Fruit fly (Drosophila melanogaster) whole organism, prepupa: ENCODE results near the gene Or92a.

Experiments
- CG10631 ChIP-seq: fragments of 200-800 bp; sonication (Bioruptor generic); optimal IDR thresholded peaks from 2 replicates; lab custom pipeline; 2016; ENCODE audit warnings: missing biosample characterization, missing genetic modification characterization
- CG10669 ChIP-seq: fragments of 200-800 bp; sonication (Bioruptor generic); optimal IDR thresholded peaks from 3 replicates; lab custom pipeline; 2018; ENCODE audit warnings: missing biosample characterization, mild to moderate bottlenecking, missing genetic modification characterization, moderate library complexity
- CG11294 ChIP-seq: fragments of 200-800 bp; sonication (Bioruptor generic); IDR thresholded peaks from 2 replicates; pipeline ENCODE4 v1.3.6; 2022; ENCODE audit warnings: missing biosample characterization, missing genetic modification characterization
- CG11762 ChIP-seq: fragments of 200-800 bp; sonication (Bioruptor generic); optimal IDR thresholded peaks from 3 replicates; lab custom pipeline; 2016; ENCODE audit warnings: missing biosample characterization, missing genetic modification characterization; ENCODE audit not compliant: insufficient read depth
- CG15336 ChIP-seq: fragments of 200-800 bp; sonication (Bioruptor generic); IDR thresholded peaks from 2 replicates; pipeline ENCODE4 v1.3.6; 2022; ENCODE audit warnings: missing biosample characterization, missing genetic modification characterization
- CG1621 ChIP-seq: fragments of 200-800 bp; sonication (Bioruptor generic); optimal IDR thresholded peaks from 3 replicates; lab custom pipeline; 2018; ENCODE audit warnings: missing biosample characterization, mild to moderate bottlenecking, missing genetic modification characterization
- CG16779 ChIP-seq: fragments of 200-800 bp; sonication (Bioruptor generic); optimal IDR thresholded peaks from 3 replicates; lab custom pipeline; 2017; ENCODE audit warnings: missing biosample characterization, mild to moderate bottlenecking, missing genetic modification characterization
- CG3032 ChIP-seq: fragments of 200-800 bp; optimal IDR thresholded peaks from 2 replicates; lab custom pipeline; 2019; ENCODE audit warnings: missing biosample characterization, mild to moderate bottlenecking, missing genetic modification characterization, moderate library complexity
- CG31627 ChIP-seq: fragments of 200-800 bp; sonication (Bioruptor generic); optimal IDR thresholded peaks from 3 replicates; lab custom pipeline; 2016; ENCODE audit warnings: missing biosample characterization, missing genetic modification characterization
- CG6163 ChIP-seq: fragments of 200-800 bp; sonication (Bioruptor generic); IDR thresholded peaks from 3 replicates; pipeline ENCODE4 v1.3.6; 2022; ENCODE audit warnings: missing biosample characterization, missing genetic modification characterization
- CG6808 ChIP-seq: fragments of 200-800 bp; sonication (Bioruptor generic); optimal IDR thresholded peaks from 3 replicates; lab custom pipeline; 2017; ENCODE audit warnings: missing biosample characterization, missing genetic modification characterization, mild to moderate bottlenecking, moderate library complexity, missing genetic modification reagents
- CG6854 ChIP-seq: fragments of 200-800 bp; sonication (Bioruptor generic); optimal IDR thresholded peaks from 2 replicates; lab custom pipeline; 2017; ENCODE audit warnings: missing biosample characterization, mild to moderate bottlenecking, missing genetic modification characterization
- CG7368 ChIP-seq: fragments of 200-800 bp; sonication (Bioruptor generic); optimal IDR thresholded peaks from 3 replicates; lab custom pipeline; 2016; ENCODE audit warnings: missing biosample characterization, missing genetic modification characterization
- CG8119 ChIP-seq: fragments of 200-800 bp; sonication (Bioruptor generic); IDR thresholded peaks from 3 replicates; pipeline ENCODE4 v1.3.6; 2022; ENCODE audit warnings: missing biosample characterization, missing genetic modification characterization
- CG8319 ChIP-seq: fragments of 200-800 bp; sonication (Bioruptor generic); optimal IDR thresholded peaks from 3 replicates; lab custom pipeline; 2016; ENCODE audit warnings: missing biosample characterization, missing genetic modification characterization
- CG8632 ChIP-seq: fragments of 200-800 bp; sonication (Bioruptor generic); optimal IDR thresholded peaks from 3 replicates; lab custom pipeline; 2016; ENCODE audit warnings: missing biosample characterization, missing genetic modification characterization
- CG9139 ChIP-seq: fragments of 200-800 bp; sonication (Bioruptor generic); optimal IDR thresholded peaks from 3 replicates; lab custom pipeline; 2017; ENCODE audit warnings: missing biosample characterization, mild to moderate bottlenecking, missing genetic modification characterization
- Eip78C ChIP-seq: fragments of 200-800 bp; sonication (Bioruptor generic); peaks from one replicate; lab custom pipeline; 2016; ENCODE audit warnings: missing biosample characterization, missing genetic modification characterization
- Eip93F ChIP-seq: fragments of 200-800 bp; sonication (Bioruptor generic); optimal IDR thresholded peaks from 2 replicates; lab custom pipeline; 2016; ENCODE audit warnings: missing biosample characterization, mild to moderate bottlenecking, missing genetic modification characterization
- Ets21C ChIP-seq: fragments of 200-800 bp; sonication (Bioruptor generic); optimal IDR thresholded peaks from 3 replicates; lab custom pipeline; 2016; ENCODE audit warnings: missing biosample characterization, missing genetic modification characterization
- Hr38 ChIP-seq: sonication (Bioruptor generic); optimal IDR thresholded peaks from 2 replicates; lab custom pipeline; 2016; ENCODE audit warnings: missing biosample characterization, missing genetic modification characterization
- Hr39 ChIP-seq: fragments of 200-800 bp; sonication (Bioruptor generic); optimal IDR thresholded peaks from 2 replicates; lab custom pipeline; 2016; ENCODE audit warnings: missing biosample characterization, missing genetic modification characterization
- Hr4 ChIP-seq: fragments of 200-800 bp; sonication (Bioruptor generic); optimal IDR thresholded peaks from 3 replicates; lab custom pipeline; 2016; ENCODE audit warnings: missing biosample characterization, missing genetic modification characterization
- Lpt ChIP-seq: fragments of 200-800 bp; sonication (Bioruptor generic); optimal IDR thresholded peaks from 3 replicates; lab custom pipeline; 2016; ENCODE audit warnings: missing biosample characterization, missing genetic modification characterization
- Sox102F ChIP-seq: fragments of 200-800 bp; sonication (Bioruptor generic); optimal IDR thresholded peaks from 2 replicates; lab custom pipeline; 2016; ENCODE audit warnings: missing biosample characterization, mild to moderate bottlenecking, missing genetic modification characterization
- Sox14 ChIP-seq: fragments of 200-800 bp; sonication (Bioruptor generic); optimal IDR thresholded peaks from 3 replicates; lab custom pipeline; 2016; ENCODE audit warnings: missing biosample characterization, missing genetic modification characterization
- Sox15 ChIP-seq: fragments of 200-800 bp; sonication (Bioruptor generic); optimal IDR thresholded peaks from 3 replicates; lab custom pipeline; 2016; ENCODE audit warnings: missing biosample characterization, missing genetic modification characterization
- acj6 ChIP-seq: fragments of 200-800 bp; sonication (Bioruptor generic); optimal IDR thresholded peaks from 3 replicates; lab custom pipeline; 2016; ENCODE audit warnings: missing biosample characterization, missing genetic modification characterization
- dac ChIP-seq: fragments of 200-800 bp; sonication (Bioruptor generic); optimal IDR thresholded peaks from 2 replicates; lab custom pipeline; 2017; ENCODE audit warnings: missing biosample characterization, mild to moderate bottlenecking, missing genetic modification characterization
- dsx ChIP-seq: fragments of 200-800 bp; optimal IDR thresholded peaks from 3 replicates; lab custom pipeline; 2019; ENCODE audit warnings: missing biosample characterization, mild to moderate bottlenecking, missing genetic modification characterization, moderate library complexity; ENCODE audit not compliant: poor library complexity, severe bottlenecking
- eg ChIP-seq: fragments of 200-800 bp; sonication (Bioruptor generic); IDR thresholded peaks from 3 replicates; pipeline ENCODE4 v1.3.6; 2022; ENCODE audit warnings: missing biosample characterization, missing genetic modification characterization
- esn ChIP-seq: fragments of 200-800 bp; sonication (Bioruptor generic); optimal IDR thresholded peaks from 2 replicates; lab custom pipeline; 2016; ENCODE audit warnings: missing biosample characterization, mild to moderate bottlenecking, missing genetic modification characterization, moderate library complexity
- fd59A ChIP-seq: fragments of 200-800 bp; sonication (Bioruptor generic); optimal IDR thresholded peaks from 2 replicates; lab custom pipeline; 2017; ENCODE audit warnings: missing biosample characterization, mild to moderate bottlenecking, missing genetic modification characterization, missing genetic modification reagents
- fd85E ChIP-seq: fragments of 200-800 bp; sonication (Bioruptor generic); optimal IDR thresholded peaks from 3 replicates; lab custom pipeline; 2016; ENCODE audit warnings: missing biosample characterization, missing genetic modification characterization
- fkh ChIP-seq: fragments of 200-800 bp; sonication (Bioruptor generic); optimal IDR thresholded peaks from 3 replicates; lab custom pipeline; 2017; ENCODE audit warnings: missing biosample characterization, mild to moderate bottlenecking, missing genetic modification characterization, moderate library complexity
- lz ChIP-seq: fragments of 200-800 bp; sonication (Bioruptor generic); optimal IDR thresholded peaks from 3 replicates; lab custom pipeline; 2016; ENCODE audit warnings: missing biosample characterization, missing genetic modification characterization
- net ChIP-seq: fragments of 200-800 bp; sonication (Bioruptor generic); optimal IDR thresholded peaks from 3 replicates; lab custom pipeline; 2016; ENCODE audit warnings: missing biosample characterization, missing genetic modification characterization
- pdm3 ChIP-seq: fragments of 200-800 bp; sonication (Bioruptor generic); optimal IDR thresholded peaks from 3 replicates; lab custom pipeline; 2016; ENCODE audit warnings: missing biosample characterization, missing genetic modification characterization
- salr ChIP-seq, 2 experiments: fragments of 200-800 bp; sonication (Bioruptor generic); optimal IDR thresholded peaks; 3 replicates each; lab custom pipeline; 2016 to 2018; ENCODE audit warnings: missing biosample characterization in 2 of 2, missing genetic modification characterization in 2 of 2, mild to moderate bottlenecking in 1 of 2
- spab ChIP-seq: fragments of 200-800 bp; sonication (Bioruptor generic); optimal IDR thresholded peaks from 2 replicates; lab custom pipeline; 2017; ENCODE audit warnings: missing biosample characterization, mild to moderate bottlenecking, missing genetic modification characterization, missing genetic modification reagents
- ss ChIP-seq, 2 experiments: fragments of 200-800 bp; sonication (Bioruptor generic); optimal IDR thresholded peaks; 2 replicates in 1 of 2; 3 replicates in 1 of 2; lab custom pipeline; 2017 to 2018; ENCODE audit warnings: mild to moderate bottlenecking in 2 of 2, missing biosample characterization in 2 of 2, missing genetic modification characterization in 2 of 2, moderate library complexity in 1 of 2
- svp ChIP-seq: fragments of 200-800 bp; sonication (Bioruptor generic); peaks from one replicate; lab custom pipeline; 2016; ENCODE audit warnings: missing biosample characterization, missing genetic modification characterization
- topi ChIP-seq: fragments of 200-800 bp; sonication (Bioruptor generic); optimal IDR thresholded peaks from 3 replicates; lab custom pipeline; 2016; ENCODE audit warnings: missing biosample characterization, missing genetic modification characterization
- vri ChIP-seq: fragments of 200-800 bp; sonication (Bioruptor generic); optimal IDR thresholded peaks from 3 replicates; lab custom pipeline; 2016; ENCODE audit warnings: missing biosample characterization, mild to moderate bottlenecking, missing genetic modification characterization

The Or92a gene

dm6 chr3R:20547758-20548157, 43.2 kb downstream of the Or92a start (continued):
- TF ChIP-seq CG3032 (tag; lab: Kevin White, UChicago) (no peak), net (GFP tag; lab: Kevin White, UChicago) (no peak), Hr4 (GFP tag; lab: Kevin White, UChicago) (no peak), fd85E (GFP tag; lab: Kevin White, UChicago) (no peak), CG6854 (no peak), CG6808 (GFP tag; lab: Kevin White, UChicago) (peak; percentile 37), acj6 (GFP tag; lab: Kevin White, UChicago) (no peak), CG9139 (GFP tag; lab: Kevin White, UChicago) (no peak), esn (GFP tag; lab: Kevin White, UChicago) (no peak), CG10669 (GFP tag; lab: Kevin White, UChicago) (no peak), Hr38 (GFP tag; lab: Kevin White, UChicago) (no peak), Sox15 (no peak), dac (GFP tag; lab: Kevin White, UChicago) (no peak), CG8119 (0 out of 3 replicates have a peak, but pooled peaks have one; percentile 23), Sox102F (GFP tag; lab: Kevin White, UChicago) (no peak), Hr39 (no peak), CG1621 (peak; percentile 11), Lpt (GFP tag; lab: Kevin White, UChicago) (no peak), CG16779 (tag; lab: Kevin White, UChicago) (peak; percentile 17), topi (GFP tag; lab: Kevin White, UChicago) (no peak), CG11294 (GFP tag; lab: Robert Waterston, UW) (no peak), CG10631 (GFP tag; lab: Kevin White, UChicago) (no peak), pdm3 (GFP tag; lab: Kevin White, UChicago) (no peak), CG11762 (no peak), CG7368 (no peak), CG31627 (GFP tag; lab: Kevin White, UChicago) (no peak), fkh (GFP tag; lab: Kevin White, UChicago) (no peak), salr (GFP tag; optimal IDR thresholded peaks at IDR 0.05; lab: Kevin White, UChicago) (no peak), Eip93F (GFP tag; lab: Kevin White, UChicago) (no peak), CG8319 (GFP tag; lab: Kevin White, UChicago) (no peak), CG15336 (0 out of 2 replicates have a peak, but pooled peaks have one; percentile 13), lz (no peak)

dm6 chr3R:20548255-20548654, 43.7 kb downstream of the Or92a start:
- TF ChIP-seq Ets21C (no peak), CG8632 (GFP tag; lab: Kevin White, UChicago) (no peak), fkh (GFP tag; lab: Kevin White, UChicago) (peak; percentile 69), svp (peak; percentile 88), CG11762 (no peak)

- TF ChIP-seq CG6854 (no peak), Hr4 (GFP tag; lab: Kevin White, UChicago) (peak; percentile 4), CG8119 (no peak), net (GFP tag; lab: Kevin White, UChicago) (no peak), CG8632 (GFP tag; lab: Kevin White, UChicago) (no peak), ss (GFP tag; optimal IDR thresholded peaks at IDR 0.05; lab: Kevin White, UChicago) (no peak), vri (GFP tag; lab: Kevin White, UChicago) (peak; percentile 67), CG16779 (tag; lab: Kevin White, UChicago) (no peak), eg (GFP tag; lab: Robert Waterston, UW) (0 out of 3 replicates have a peak, but pooled peaks have one; percentile 34), CG11762 (no peak), fd59A (GFP tag; lab: Kevin White, UChicago) (no peak), CG10669 (GFP tag; lab: Kevin White, UChicago) (peak; percentile 6), Hr39 (no peak), fkh (GFP tag; lab: Kevin White, UChicago) (peak; percentile 10), CG6163 (GFP tag; lab: Robert Waterston, UW) (peak; percentile 45; the same call in 2 of the 3 replicates), CG6808 (GFP tag; lab: Kevin White, UChicago) (no peak), Sox14 (GFP tag; lab: Kevin White, UChicago) (peak; percentile 36), dsx (GFP tag; lab: Kevin White, UChicago) (peak; percentile 25), spab (GFP tag; lab: Kevin White, UChicago) (no peak), svp (peak; percentile 77), Eip78C (peak; percentile 69), salr (GFP tag; optimal IDR thresholded peaks at IDR 0.05; lab: Kevin White, UChicago) (no peak)
These were observed 44.6 kb downstream of the Or92a start for dm6 chr3R:20549017-20549854.
